Worm (Caenorhabditis elegans) whole organism, dauer: ENCODE results near the gene K08B12.3.

Experiments
- unc-62 ChIP-seq: sonication (generic microtip); optimal IDR thresholded peaks from 2 replicates; lab custom pipeline; 2017; ENCODE audit warnings: missing biosample characterization, missing genetic modification reagents, missing genetic modification characterization

K08B12.3 gene

DNA sequence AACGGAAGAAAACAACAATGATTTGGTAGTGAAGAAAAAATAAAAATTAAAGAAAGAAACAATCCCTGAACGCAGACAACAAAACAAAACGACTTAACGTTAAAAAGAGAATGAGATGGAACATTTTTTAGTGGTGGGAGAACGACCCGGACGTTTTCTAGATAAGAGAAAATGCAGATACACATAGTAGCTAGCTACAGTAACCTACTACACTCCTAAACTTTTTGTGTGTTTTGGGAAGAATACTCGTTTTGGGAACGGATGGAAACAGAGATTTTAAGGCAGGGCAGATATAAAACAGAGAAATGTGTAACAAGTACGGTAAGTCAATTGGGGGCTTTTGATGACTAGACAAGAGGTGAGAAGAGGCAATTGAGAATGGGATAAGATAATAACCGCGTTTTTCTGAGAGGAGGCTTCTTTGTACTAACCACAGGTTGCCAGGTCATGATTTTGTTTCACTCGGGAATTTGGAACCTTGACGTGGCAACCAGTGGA lies 12.1 kb upstream of the K08B12.3 start:
- TF ChIP-seq unc-62 (GFP tag; lab: Kevin White, UChicago) = no peak

DNA sequence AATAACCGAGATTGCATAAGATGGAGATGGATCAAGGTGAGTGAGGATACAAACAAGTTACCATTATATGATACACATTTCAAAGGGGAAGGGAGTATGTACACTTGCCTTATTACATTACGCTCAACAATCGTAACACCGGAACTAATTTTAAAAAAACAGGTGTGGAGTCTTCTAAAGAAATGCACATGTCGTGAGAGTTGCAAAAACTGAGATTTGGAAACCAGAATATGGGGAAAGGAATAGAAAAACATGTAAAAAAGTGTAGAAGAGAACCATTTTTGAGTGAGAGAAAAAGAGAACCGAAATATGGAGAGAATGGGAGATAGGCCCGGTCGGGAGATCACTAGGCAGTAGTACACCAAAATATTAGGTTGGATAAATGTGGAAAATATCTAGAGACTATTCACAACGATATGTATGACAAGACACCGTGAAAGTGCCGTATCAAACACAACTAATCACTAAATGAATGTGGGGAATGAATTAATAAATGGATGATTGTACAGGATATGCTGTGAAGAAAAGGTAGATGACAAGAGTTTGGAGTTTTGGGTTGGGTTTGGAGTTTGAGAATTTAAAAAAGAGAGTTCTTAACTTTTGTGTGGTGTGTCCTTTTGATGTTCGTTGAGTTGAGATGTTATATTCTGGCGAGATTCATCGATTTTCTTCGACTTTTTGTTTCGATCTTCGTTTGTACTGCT lies 11.5 kb upstream of the K08B12.3 start:
- no peak for TF ChIP-seq unc-62 (GFP tag; lab: Kevin White, UChicago)

DNA sequence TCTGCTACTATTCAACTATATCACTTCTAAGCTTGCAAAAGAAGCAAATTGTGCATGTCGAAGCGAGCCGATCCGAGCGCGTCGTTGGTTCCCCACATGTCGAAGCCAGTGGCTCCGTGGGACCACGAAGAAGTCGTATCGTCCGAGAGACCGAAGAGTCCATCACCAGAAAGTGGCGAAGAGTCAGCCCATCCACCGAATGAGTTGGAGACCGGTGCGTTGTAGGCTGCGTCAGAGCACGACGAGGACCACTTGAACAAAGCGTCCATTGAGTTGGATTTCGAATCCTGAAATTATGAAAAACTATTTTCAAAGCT lies 11.0 kb upstream of the K08B12.3 start:
- TF ChIP-seq unc-62 (GFP tag; lab: Kevin White, UChicago) = no peak

DNA sequence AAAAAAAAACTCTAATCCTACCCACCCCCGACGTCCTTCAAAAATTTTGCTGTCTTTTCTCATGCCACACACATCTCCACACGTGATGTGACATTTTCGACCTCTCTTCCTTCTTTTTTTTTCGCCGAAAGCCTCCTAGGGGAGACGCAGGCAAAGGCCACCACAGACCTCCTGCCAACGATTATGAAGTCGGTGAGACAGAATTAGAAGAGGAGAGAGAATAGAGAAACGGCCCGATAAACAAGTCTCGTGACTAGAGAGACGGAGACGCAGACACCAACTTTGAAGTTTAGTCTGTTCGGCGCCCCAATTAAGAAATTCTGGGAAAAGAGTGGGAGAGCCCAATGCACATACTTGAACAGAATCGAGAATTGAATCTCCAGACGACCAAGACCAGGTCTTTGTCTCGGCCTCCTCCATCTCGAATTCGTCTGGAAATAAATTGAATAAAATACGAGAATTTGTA lies 10.4 kb upstream of the K08B12.3 start:
- no peak for TF ChIP-seq unc-62 (GFP tag; lab: Kevin White, UChicago)

DNA sequence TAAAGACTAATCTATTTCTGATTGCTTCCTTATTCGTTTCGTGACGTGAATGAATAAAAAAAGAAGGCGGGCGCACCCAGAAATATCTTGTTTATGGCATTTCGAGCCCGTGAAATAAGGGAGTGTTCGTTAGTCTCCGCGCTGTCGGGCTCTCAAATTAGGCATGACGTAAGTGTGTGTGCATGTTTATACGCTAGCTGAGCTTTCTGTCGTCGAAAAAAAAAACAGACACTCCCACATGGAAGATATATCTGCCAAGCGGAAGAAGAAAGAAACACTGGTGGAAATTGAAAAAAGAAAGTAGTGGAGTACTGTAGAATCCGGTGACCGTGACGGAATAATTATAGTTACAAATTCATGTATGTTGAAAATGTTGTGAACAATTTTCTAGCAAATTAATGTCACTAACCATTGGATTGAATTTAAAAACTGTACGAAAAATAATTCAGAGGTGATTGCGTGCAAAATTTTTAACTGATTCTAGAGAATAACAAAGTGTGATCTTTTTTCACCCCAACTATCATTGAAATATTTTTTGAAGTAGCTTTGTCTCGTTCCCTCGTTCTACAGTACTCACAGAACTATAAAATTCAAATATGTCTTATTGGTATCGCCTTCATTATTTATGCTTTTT lies 9.9 kb upstream of the K08B12.3 start:
- TF ChIP-seq unc-62 (GFP tag; lab: Kevin White, UChicago) = no peak

DNA sequence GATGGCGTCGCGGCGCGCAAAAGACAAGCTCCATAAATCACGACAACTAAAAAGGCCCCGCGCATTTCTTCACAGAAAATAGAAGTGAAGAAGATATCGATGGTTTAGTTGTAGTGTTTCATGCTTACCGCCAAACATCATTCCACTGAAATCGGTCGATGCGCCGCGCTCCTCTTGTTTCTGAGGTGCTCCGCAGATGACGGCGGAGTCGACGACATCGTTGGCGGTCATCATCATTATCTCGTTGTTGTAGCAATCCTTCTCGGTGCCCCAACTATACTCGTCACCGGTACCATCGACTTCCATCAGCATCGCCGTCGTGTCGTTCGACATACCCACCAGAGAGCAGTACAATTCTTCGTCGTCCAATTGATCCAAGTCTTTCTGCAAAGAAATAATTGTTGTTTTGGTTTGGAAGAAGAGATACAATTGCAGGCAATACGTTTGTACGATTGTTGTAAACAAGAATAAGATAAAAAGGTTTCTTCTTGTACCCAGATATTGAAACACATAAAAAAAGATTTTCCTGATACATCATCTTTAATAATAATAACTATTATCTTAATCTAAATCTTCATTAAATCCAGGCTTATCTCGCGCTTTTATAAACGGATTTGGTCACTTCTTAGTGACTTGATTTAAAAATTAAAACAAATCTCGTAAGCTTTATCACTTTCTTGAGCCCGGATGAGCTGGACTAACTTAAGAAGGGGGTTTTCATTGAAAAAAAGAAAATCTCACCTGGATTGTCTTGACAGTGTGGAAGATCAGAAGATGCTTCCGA lies 9.0 kb upstream of the K08B12.3 start:
- no peak for TF ChIP-seq unc-62 (GFP tag; lab: Kevin White, UChicago)

DNA sequence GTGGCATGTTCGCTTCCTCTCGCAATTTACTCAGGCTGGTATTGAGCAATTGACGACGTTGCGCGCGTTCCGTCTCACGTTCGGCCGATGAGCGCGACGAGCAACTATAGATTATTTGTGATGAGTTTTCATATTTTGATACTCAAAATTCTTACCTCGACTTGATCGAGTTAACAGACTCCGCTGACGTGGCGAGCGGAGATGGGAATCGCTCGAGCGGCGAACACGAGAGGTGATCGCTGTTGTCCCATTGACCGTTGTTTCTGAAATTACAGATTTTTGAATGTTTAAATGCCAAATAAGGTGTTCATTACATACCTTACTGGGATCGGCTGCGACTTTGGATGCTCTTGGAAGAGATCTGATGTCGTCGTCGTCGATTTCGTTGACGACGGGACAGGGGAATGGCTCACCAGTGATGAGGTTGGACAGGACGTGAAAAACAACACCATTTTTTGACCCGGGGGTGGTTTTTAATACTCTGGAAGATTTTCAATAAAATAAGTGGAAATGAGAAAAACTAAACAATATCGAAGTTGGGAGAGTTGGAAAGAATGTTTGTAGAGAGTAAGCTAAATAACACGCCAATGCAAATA lies 8.3 kb upstream of the K08B12.3 start, which contains the start of gene W06H8.6:
W06H8.6 (minus strand) TSS at position 481 of the 596 bp plus-strand sequence.
- TF ChIP-seq unc-62 (GFP tag; lab: Kevin White, UChicago) = no peak

DNA sequence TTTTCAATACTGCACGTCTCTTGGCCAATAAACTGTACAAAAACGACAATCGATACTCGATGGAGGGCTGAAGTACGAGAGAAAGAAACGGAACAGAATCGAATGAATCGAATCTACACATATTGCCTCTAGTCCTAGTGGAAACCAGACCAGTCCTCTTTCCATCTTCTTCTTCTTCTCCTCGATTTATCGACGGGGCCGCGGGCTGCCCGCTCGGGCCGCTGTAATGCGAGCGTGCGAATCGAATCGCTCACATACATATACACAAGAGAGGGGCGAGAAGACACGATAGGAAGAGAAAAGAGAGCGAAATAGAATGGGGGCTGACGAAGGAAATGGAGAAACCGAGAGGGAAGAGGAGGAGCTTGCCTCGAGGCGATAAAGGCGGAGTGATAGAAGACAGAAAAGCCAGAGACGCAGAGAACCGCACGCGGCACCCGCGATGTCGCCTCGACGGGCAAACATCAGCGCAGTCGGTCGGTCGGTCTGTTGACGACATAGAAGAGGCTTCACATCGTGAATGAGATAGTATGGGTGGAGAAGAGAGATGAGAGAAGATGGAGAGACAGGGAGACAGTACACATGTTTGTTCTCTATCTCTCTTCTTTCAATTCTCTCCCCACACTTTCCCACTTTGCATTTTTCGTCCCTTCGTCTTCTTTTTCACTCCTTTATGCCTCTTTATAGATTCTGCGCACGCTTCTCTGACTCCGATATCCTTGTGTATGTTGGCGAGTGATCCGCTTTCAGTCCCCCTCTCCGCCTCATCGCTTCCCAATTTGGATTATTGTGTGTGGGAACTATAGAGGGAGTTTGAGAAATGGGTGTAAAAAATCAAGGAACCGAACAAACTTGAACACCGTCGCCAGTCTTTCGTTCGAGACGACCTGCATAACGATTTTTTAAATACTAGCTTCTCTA lies 7.4 kb upstream of the K08B12.3 start:
- no peak for TF ChIP-seq unc-62 (GFP tag; lab: Kevin White, UChicago)

DNA sequence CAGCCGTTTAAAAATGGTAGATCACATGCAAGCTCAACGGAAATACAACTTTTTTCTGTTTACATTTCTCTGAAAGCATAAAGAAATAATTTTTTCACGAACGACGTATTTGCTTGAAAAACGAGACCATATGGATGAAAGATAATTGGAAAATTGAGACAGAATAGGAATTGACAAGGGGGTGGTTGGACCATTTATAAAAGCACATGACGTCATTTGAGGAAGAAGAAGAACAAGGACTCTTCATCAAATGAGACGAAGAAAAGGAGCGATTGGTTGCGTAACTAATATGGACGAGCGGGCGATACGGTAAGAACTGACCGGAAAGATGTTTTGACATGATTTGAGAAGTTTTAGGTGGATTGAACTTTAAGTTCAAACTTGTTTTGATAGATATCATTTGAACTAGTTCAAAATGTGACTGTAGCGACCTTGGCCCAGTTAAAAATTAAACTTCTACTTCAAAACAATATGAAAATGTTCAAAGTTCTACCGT lies 6.5 kb upstream of the K08B12.3 start:
- no peak for TF ChIP-seq unc-62 (GFP tag; lab: Kevin White, UChicago)

DNA sequence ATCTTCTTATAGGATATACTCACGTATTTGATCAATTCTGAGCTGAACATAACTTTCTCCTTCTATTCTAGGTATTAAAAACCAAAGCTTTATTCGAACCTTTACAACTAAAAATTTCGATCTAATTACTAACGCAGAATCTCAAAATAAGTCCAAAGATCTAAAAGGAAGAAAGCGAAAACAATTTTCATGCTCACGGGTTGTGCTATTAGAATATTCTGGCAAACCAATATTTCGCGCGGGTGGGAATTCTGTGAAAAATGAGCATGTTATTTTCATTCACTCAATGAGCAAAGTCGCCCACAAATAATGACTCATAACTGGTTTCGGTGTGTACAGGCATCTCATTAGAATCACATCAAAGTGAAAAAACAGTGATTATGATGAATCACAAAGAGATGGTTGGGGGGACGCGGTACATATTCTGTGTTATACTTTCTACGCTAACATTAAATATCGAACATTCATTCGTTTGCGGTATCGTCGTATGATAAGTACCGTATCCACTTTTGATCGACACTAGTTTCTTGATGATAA lies 6.0 kb upstream of the K08B12.3 start:
- TF ChIP-seq unc-62 (GFP tag; lab: Kevin White, UChicago) = no peak

DNA sequence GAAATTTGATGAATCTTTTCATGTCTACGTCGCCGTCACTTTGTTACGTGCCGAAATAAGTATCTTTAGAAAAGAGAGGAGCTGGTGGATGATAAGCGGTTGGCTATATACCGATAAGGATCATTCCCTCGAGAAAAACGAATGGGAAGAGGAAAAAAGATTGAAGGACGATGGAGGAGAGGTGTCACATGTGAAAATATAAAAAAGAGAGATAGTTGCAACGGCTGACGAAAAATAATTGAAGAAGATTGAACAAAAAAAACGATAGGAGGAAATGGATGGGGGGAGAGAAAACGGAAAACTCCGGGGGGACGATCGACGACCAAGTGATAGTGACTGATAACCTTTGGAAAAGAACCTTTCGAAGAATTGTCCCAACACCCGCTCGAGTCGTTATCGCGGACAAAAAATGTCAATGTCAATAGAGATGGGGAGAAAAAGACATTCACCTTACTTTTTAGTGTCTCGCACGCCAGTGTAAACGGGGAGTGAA lies 5.5 kb upstream of the K08B12.3 start:
- TF ChIP-seq unc-62 (GFP tag; lab: Kevin White, UChicago) = no peak

DNA sequence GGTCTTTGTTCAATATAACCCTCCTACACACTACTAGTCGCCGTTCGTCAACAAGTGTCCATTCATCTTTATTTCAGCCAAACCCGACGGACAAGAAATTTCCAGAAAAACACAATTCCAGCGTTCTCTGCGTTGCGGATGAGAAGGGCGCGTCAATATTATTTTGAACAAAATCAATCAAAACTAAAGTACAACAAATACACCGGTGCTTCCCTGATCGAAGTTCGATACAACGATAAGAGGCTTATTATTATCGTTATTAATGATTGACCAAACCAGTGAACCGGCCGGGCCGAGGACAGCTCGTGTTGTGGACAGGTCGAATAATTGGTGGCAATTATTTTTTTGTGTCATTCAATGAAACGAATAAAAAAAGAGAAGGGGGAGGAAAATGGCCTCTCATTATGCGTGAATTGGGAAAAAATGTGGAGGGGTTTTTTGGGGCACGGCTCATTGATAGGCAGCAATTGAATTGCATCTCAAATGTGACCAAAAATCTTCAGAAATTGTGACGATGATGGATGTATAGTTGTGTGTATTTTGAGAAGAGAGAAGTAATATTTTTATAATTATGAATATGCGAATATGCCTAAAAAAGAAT lies 4.2 kb upstream of the K08B12.3 start:
- no peak for TF ChIP-seq unc-62 (GFP tag; lab: Kevin White, UChicago)

DNA sequence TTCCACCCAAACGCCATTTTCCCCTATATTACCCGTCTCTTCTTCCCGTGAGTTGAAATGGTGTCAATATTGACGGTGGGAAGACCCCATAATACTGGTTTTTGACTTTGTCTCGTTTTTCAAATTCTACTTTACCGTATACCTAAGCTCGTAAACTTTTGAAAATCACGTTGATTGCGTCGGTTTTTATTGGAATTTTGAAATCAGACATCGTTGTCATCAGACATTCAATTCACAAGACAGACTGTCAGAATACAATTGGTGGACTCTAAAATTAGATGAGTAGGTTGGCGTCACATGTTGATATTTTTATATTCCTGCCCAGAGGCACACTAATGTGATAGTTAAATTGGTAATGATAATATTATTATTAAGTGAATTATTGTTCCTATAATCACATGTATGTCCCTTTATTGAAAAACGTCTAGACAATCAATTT lies 3.1 kb upstream of the K08B12.3 start:
- no peak for TF ChIP-seq unc-62 (GFP tag; lab: Kevin White, UChicago)

DNA sequence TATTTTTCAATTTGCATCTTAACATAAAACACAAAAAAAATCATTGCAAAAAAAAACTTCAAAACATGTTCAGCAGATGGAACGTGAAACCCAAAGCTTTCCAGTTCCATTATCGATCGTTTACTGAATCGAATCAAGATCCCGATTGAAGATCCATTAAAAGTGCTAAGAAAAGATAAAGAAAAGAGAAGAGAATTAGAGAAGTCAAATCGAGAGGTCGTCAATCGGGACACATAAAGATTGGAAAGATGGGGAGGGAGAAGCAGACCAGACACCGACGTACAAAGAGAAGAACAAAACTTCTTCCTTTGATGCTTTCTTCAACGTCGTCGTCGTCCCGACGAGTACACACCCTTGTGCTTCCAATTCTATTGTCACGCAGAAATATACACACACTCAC lies 2.1 kb upstream of the K08B12.3 start:
- TF ChIP-seq unc-62 (GFP tag; lab: Kevin White, UChicago) = no peak
